Worm (Caenorhabditis elegans): ENCODE results near the gene F21C10.10.

- TF ChIP-seq him-1 (tag; optimal IDR thresholded peaks at IDR 0.05), result no peak
- no peak for TF ChIP-seq W03F9.2 (tag; optimal IDR thresholded peaks at IDR 0.05)
- no peak for TF ChIP-seq dao-5 (tag; optimal IDR thresholded peaks at IDR 0.05)
Measured at ce11 chrV:9059468-9059867, 36.6 kb upstream of the F21C10.10 start, which contains the start of the genes C25E10.16 and C25E10.13.

All from whole organism, L4/young adult.